Fruit fly (Drosophila melanogaster) whole organism, embryonic: ENCODE data around the gene Prx1.

Experiments used
- Awh ChIP-seq: fragments of 200-800 bp; sonication (Bioruptor generic); IDR thresholded peaks from 2 replicates; pipeline ENCODE4, ENCODE4 v1.3.6; 2022; ENCODE audit warnings: missing biosample characterization, missing genetic modification characterization
- CG12236 ChIP-seq: fragments of 200-800 bp; sonication (Bioruptor generic); optimal IDR thresholded peaks from 2 replicates; lab custom pipeline; 2016; ENCODE audit warnings: missing biosample characterization, missing genetic modification characterization
- CG13287 ChIP-seq: fragments of 200-800 bp; sonication (Bioruptor generic); IDR thresholded peaks from 2 replicates; pipeline ENCODE4 v1.3.6; 2022; ENCODE audit warnings: missing biosample characterization, missing genetic modification characterization; ENCODE audit not compliant: partially characterized antibody
- CG13424 ChIP-seq: fragments of 200-800 bp; sonication (Bioruptor generic); optimal IDR thresholded peaks from 2 replicates; lab custom pipeline; 2019; ENCODE audit warnings: missing biosample characterization, mild to moderate bottlenecking, missing genetic modification characterization, moderate library complexity
- CG1647 ChIP-seq: fragments of 200-800 bp; sonication (Bioruptor generic); optimal IDR thresholded peaks from 3 replicates; lab custom pipeline; 2016; ENCODE audit warnings: missing biosample characterization, missing genetic modification characterization
- CG17328 ChIP-seq: fragments of 200-800 bp; sonication (Bioruptor generic); IDR thresholded peaks from 2 replicates; pipeline ENCODE4 v1.3.6; 2022; ENCODE audit warnings: missing biosample characterization, missing genetic modification characterization
- CG4360 ChIP-seq: fragments of 200-800 bp; sonication (Bioruptor generic); IDR thresholded peaks from 2 replicates; pipeline ENCODE4 v1.3.6; 2022; ENCODE audit warnings: missing biosample characterization, missing genetic modification characterization
- CG4707 ChIP-seq: fragments of 200-800 bp; sonication (Bioruptor generic); optimal IDR thresholded peaks from 2 replicates; lab custom pipeline; 2018; ENCODE audit warnings: missing biosample characterization, mild to moderate bottlenecking, missing genetic modification characterization, moderate library complexity
- CG7745 ChIP-seq: fragments of 200-800 bp; sonication (Bioruptor generic); optimal IDR thresholded peaks from 2 replicates; lab custom pipeline; 2018; ENCODE audit warnings: missing biosample characterization, mild to moderate bottlenecking, missing genetic modification characterization, moderate library complexity
- CG7786 ChIP-seq: fragments of 200-800 bp; sonication (Bioruptor generic); optimal IDR thresholded peaks from 2 replicates; lab custom pipeline; 2016; ENCODE audit warnings: missing biosample characterization, missing genetic modification characterization
- CG8281 ChIP-seq: fragments of 200-800 bp; sonication (Bioruptor generic); optimal IDR thresholded peaks from 2 replicates; lab custom pipeline; 2018; ENCODE audit warnings: missing biosample characterization, mild to moderate bottlenecking, missing genetic modification characterization, moderate library complexity
- CG8290 ChIP-seq, 3 experiments: fragments of 200-800 bp; sonication (Bioruptor generic); optimal IDR thresholded peaks; 2 replicates each; lab custom pipeline; 2016 to 2019; ENCODE audit warnings: missing biosample characterization in 3 of 3, missing genetic modification characterization in 3 of 3, mild to moderate bottlenecking in 2 of 3, moderate library complexity in 1 of 3
- CG8765 ChIP-seq: fragments of 200-800 bp; sonication (Bioruptor generic); IDR thresholded peaks from 2 replicates; pipeline ENCODE4 v1.3.6; 2022; ENCODE audit warnings: missing biosample characterization, missing genetic modification characterization
- Ets65A ChIP-seq: fragments of 200-800 bp; sonication (Bioruptor generic); peaks from one replicate; lab custom pipeline; 2016; ENCODE audit warnings: missing biosample characterization, missing genetic modification characterization
- Ets97D ChIP-seq: fragments of 200-800 bp; sonication (Bioruptor generic); optimal IDR thresholded peaks from 3 replicates; lab custom pipeline; 2016; ENCODE audit warnings: missing biosample characterization, missing genetic modification characterization
- Gsc ChIP-seq: fragments of 200-800 bp; sonication (Bioruptor generic); IDR thresholded peaks from 2 replicates; pipeline ENCODE4 v1.3.6; 2022; ENCODE audit warnings: missing biosample characterization, missing genetic modification characterization
- H15 ChIP-seq: fragments of 200-800 bp; sonication (Bioruptor generic); IDR thresholded peaks from 3 replicates; pipeline ENCODE4 v1.3.6; 2022; ENCODE audit warnings: missing biosample characterization, missing genetic modification characterization
- Hand ChIP-seq: fragments of 200-800 bp; sonication (Bioruptor generic); optimal IDR thresholded peaks from 2 replicates; lab custom pipeline; 2017; ENCODE audit warnings: mild to moderate bottlenecking, missing biosample characterization, missing genetic modification reagents, missing genetic modification characterization
- MESR4 ChIP-seq: fragments of 200-800 bp; sonication (Bioruptor generic); optimal IDR thresholded peaks from 2 replicates; lab custom pipeline; 2018; ENCODE audit warnings: missing biosample characterization, mild to moderate bottlenecking, missing genetic modification characterization, moderate library complexity
- Six4 ChIP-seq: fragments of 200-800 bp; sonication (Bioruptor generic); optimal IDR thresholded peaks from 2 replicates; lab custom pipeline; 2016; ENCODE audit warnings: missing biosample characterization, missing genetic modification characterization
- Tbp ChIP-seq: fragments of >200 bp; optimal IDR thresholded peaks from 2 replicates; lab custom pipeline; 2018; ENCODE audit warnings: missing biosample characterization, missing genetic modification characterization
- ato ChIP-seq: fragments of 200-800 bp; sonication (Bioruptor generic); IDR thresholded peaks from 2 replicates; pipeline ENCODE4 v1.3.6; 2022; ENCODE audit warnings: missing biosample characterization, missing genetic modification characterization; ENCODE audit not compliant: partially characterized antibody
- bsh ChIP-seq, 2 experiments: fragments of 200-800 bp; sonication (Bioruptor generic); optimal IDR thresholded peaks; 2 replicates each; lab custom pipeline; 2017 to 2018; ENCODE audit warnings: mild to moderate bottlenecking in 2 of 2, missing biosample characterization in 2 of 2, missing genetic modification characterization in 2 of 2, moderate library complexity in 1 of 2
- chm ChIP-seq: fragments of 200-800 bp; sonication (Bioruptor generic); IDR thresholded peaks from 2 replicates; pipeline ENCODE4 v1.3.6; 2022; ENCODE audit warnings: missing biosample characterization, missing genetic modification characterization
- chn ChIP-seq: fragments of 200-800 bp; sonication (Bioruptor generic); optimal IDR thresholded peaks from 2 replicates; lab custom pipeline; 2016; ENCODE audit warnings: missing biosample characterization, missing genetic modification characterization
- crol ChIP-seq: fragments of 200-800 bp; sonication (Bioruptor generic); IDR thresholded peaks from 2 replicates; pipeline ENCODE4 v1.3.6; 2022; ENCODE audit warnings: missing biosample characterization, missing genetic modification characterization
- fd96Cb ChIP-seq: fragments of 200-800 bp; sonication (Bioruptor generic); optimal IDR thresholded peaks from 2 replicates; lab custom pipeline; 2018; ENCODE audit warnings: missing biosample characterization, mild to moderate bottlenecking, missing genetic modification characterization, moderate library complexity
- gce ChIP-seq: fragments of 200-800 bp; sonication (Bioruptor generic); IDR thresholded peaks from 3 replicates; pipeline ENCODE4 v1.3.6; 2022; ENCODE audit warnings: missing biosample characterization, missing genetic modification characterization
- gem ChIP-seq: fragments of 200-800 bp; sonication (Bioruptor generic); optimal IDR thresholded peaks from 2 replicates; lab custom pipeline; 2019; ENCODE audit warnings: missing biosample characterization, mild to moderate bottlenecking, missing genetic modification characterization, moderate library complexity
- grn ChIP-seq: fragments of 200-800 bp; sonication (Bioruptor generic); optimal IDR thresholded peaks from 3 replicates; lab custom pipeline; 2017; ENCODE audit warnings: missing biosample characterization, missing genetic modification characterization
- ham ChIP-seq: fragments of 200-800 bp; sonication (Bioruptor generic); IDR thresholded peaks from 2 replicates; pipeline ENCODE4 v1.3.6; 2022; ENCODE audit warnings: missing biosample characterization, missing genetic modification characterization
- knrl ChIP-seq: fragments of 200-800 bp; sonication (Bioruptor generic); IDR thresholded peaks from 3 replicates; pipeline ENCODE4 v1.3.6; 2022; ENCODE audit warnings: missing biosample characterization, missing genetic modification characterization; ENCODE audit not compliant: partially characterized antibody
- mam ChIP-seq: fragments of 200-800 bp; sonication (Bioruptor generic); optimal IDR thresholded peaks from 3 replicates; lab custom pipeline; 2016; ENCODE audit warnings: missing biosample characterization, missing genetic modification characterization
- nom ChIP-seq: fragments of 200-800 bp; sonication (Bioruptor generic); optimal IDR thresholded peaks from 2 replicates; lab custom pipeline; 2017; ENCODE audit warnings: missing biosample characterization, missing genetic modification characterization, mild to moderate bottlenecking, moderate library complexity, missing genetic modification reagents
- otp ChIP-seq: fragments of 200-800 bp; sonication (Bioruptor generic); IDR thresholded peaks from 3 replicates; pipeline ENCODE4, ENCODE4 v1.3.6; 2022; ENCODE audit warnings: missing biosample characterization, missing genetic modification characterization
- pnt ChIP-seq: fragments of 200-800 bp; sonication (Bioruptor generic); optimal IDR thresholded peaks from 3 replicates; lab custom pipeline; 2016; ENCODE audit warnings: missing biosample characterization, missing genetic modification characterization
- schlank ChIP-seq: fragments of 200-800 bp; sonication (Bioruptor generic); optimal IDR thresholded peaks from 2 replicates; lab custom pipeline; 2018; ENCODE audit warnings: missing biosample characterization, mild to moderate bottlenecking, missing genetic modification characterization
- sens-2 ChIP-seq: fragments of 200-800 bp; sonication (Bioruptor generic); IDR thresholded peaks from 2 replicates; pipeline ENCODE4 v1.3.6; 2022; ENCODE audit warnings: missing biosample characterization, missing genetic modification characterization
- slbo ChIP-seq: fragments of 200-800 bp; sonication (Bioruptor generic); IDR thresholded peaks from 2 replicates; pipeline ENCODE4 v1.3.6; 2022; ENCODE audit warnings: missing biosample characterization, missing genetic modification characterization
- sr ChIP-seq: fragments of 200-800 bp; sonication (Bioruptor generic); IDR thresholded peaks from 3 replicates; pipeline ENCODE4 v1.3.6; 2022; ENCODE audit warnings: missing biosample characterization, missing genetic modification characterization

Gene Prx1

DNA sequence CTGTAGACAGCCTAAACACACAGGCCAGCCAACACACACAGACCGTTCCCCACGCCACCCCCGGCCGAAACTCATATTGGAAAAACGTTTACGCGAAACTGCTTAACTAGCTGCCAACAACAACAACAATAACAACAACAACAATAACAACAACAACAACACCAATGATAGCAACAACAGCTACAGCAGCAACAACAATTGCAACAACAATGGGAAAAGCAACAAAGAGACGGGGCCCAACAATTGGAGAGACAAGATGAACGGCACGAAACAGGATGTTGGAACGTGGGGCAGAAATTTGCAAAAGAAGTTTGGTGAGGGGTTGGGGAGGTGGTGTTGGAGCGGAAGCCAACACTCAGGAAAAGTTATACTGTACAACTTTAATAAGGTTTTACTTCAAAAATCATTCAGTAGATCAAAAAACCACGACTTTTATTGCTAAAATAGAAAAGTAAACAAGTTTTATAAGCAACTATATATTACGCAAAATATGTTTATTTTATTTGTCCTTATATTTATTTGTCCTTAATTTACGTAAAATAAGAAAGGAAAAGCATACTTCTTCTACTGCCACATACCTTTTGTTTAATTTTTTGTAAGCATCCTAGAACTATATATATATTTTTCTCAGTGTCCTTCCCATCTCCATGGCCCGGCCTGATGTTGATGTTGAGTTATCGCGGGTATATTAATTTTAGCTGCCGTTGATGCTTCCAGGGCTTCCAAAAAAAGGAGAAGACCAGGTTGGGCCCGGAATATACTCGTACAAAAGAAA, 4.4 kb downstream of the Prx1 start:
- TF ChIP-seq bsh (GFP tag; optimal IDR thresholded peaks at IDR 0.05; lab: Kevin White, UChicago) (peak in 1 of 2 experiments; percentile 42), sr (GFP tag; lab: Robert Waterston, UW) (no peak), otp (0 out of 3 replicates have a peak, but pooled peaks have one; percentile 19), MESR4 (GFP tag; lab: Kevin White, UChicago) (no peak), Ets97D (GFP tag; lab: Kevin White, UChicago) (no peak), schlank (tag; lab: Kevin White, UChicago) (no peak), grn (GFP tag; lab: Kevin White, UChicago) (no peak), gem (peak; percentile 9), Awh (GFP tag; lab: Robert Waterston, UW) (0 out of 2 replicates have a peak, but pooled peaks have one; percentile 2), CG4360 (GFP tag; lab: Robert Waterston, UW) (peak; percentile 89), Ets65A (GFP tag; lab: Kevin White, UChicago) (peak; percentile 66), nom (GFP tag; lab: Kevin White, UChicago) (peak; percentile 72), CG1647 (GFP tag; lab: Kevin White, UChicago) (no peak)
- TF ChIP-seq, all 482 proteins: peak for 7

DNA sequence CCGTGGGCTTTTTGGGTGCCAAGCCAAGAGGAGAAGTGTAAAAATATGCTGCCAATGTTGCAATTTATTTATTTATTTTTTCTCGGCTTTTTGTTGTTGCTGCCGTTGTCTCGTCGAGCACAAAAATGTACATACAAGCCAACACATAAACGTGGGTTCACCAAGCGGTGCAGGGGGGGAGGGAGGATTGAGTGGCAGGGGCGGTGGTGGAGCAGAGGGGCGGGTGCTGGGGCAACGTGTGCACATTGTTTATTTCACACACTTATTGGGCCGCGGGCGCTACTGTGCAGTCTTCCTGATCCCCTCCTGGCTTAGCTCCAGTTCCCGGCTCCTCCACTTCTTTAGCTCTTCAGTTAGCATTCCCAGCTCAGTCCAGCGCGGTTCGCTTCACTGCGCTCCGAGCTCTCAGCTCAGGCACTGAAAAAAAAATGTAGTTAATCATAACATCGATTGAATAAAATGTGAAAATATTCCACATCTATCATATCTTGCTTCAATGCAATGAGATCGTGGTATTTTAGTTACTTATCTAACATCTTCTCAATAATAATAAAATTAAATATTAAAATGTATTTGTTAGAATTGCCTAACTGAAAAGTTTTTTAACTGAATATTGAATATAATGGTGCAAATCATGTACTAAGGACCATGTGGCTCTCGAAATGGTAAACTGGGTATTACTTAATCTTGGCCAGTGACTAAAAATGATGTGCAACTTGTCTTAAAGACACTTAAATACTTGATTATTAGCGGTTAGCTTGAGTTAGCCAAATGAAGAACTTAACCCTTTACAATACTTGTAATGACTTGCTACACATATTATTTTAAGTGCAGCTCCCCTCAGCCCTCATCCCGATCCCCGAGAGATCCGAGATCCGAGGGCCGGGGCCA, 6.9 kb downstream of the Prx1 start:
- TF ChIP-seq crol (GFP tag; lab: Robert Waterston, UW) (peak; percentile 76), CG13424 (tag; lab: Kevin White, UChicago) (no peak)
- TF ChIP-seq, all 482 proteins: peak for 1

DNA sequence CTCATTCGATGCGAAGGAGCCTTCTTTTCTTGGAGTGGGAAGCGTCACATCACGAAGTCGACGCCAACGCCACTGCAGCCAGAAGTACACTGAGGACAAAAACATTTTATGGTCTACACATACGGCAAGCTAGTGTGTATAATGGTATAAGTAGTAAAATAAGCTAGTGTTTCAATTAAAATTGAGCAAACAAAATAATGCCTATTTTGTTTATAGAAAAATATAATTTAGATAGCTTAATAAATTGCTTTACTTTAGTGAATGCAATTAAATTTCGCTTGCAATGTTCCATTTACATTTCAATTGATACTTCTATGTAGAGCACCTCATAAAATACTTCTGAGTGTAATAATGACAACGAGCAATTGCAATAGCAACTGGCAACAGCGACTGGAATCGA, 12.7 kb downstream of the Prx1 start:
- TF ChIP-seq CG17328 (no peak), Six4 (no peak), chn (GFP tag; lab: Kevin White, UChicago) (no peak), CG8765 (GFP tag; lab: Robert Waterston, UW) (no peak), nom (GFP tag; lab: Kevin White, UChicago) (peak; percentile 36), Tbp (GFP tag; lab: Kevin White, UChicago) (no peak), sens-2 (GFP tag; lab: Robert Waterston, UW) (no peak), knrl (GFP tag; lab: Robert Waterston, UW) (no peak), Gsc (GFP tag; lab: Robert Waterston, UW) (no peak), Hand (GFP tag; lab: Kevin White, UChicago) (no peak), bsh (GFP tag; optimal IDR thresholded peaks at IDR 0.05; lab: Kevin White, UChicago) (peak in 1 of 2 experiments; percentile 4), gce (no peak), CG13287 (GFP tag; lab: Robert Waterston, UW) (no peak)

DNA sequence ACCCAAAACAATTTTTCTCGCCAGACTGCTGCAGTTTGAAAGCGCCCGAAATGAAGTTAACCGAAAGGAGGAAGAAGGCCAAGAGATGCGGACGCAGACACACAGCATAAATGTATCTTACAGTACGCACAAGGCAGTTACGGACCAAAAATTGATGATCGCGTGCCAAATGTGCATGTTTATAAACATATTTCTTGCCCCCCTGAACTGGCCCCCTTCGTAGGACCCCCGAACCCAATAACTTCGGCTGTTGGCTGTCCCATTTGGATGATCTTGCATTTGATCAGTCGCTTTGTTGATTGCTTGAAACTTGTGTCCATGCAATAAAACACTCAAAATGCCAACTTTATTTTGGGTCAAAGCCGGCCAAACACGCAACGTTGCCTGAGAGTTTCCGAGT, 14.6 kb downstream of the Prx1 start:
- no peak for TF ChIP-seq CG7745 (tag; lab: Kevin White, UChicago)
- no peak for TF ChIP-seq pnt (GFP tag; lab: Kevin White, UChicago)
- no peak for TF ChIP-seq CG7786 (GFP tag; lab: Kevin White, UChicago)
- TF ChIP-seq H15: no peak
- no peak for TF ChIP-seq fd96Cb
- no peak for TF ChIP-seq schlank (tag; lab: Kevin White, UChicago)
- TF ChIP-seq slbo (GFP tag; lab: Robert Waterston, UW): no peak
- TF ChIP-seq CG8281 (tag; lab: Kevin White, UChicago): no peak
- TF ChIP-seq ham: no peak
- no peak for TF ChIP-seq chm (GFP tag; lab: Robert Waterston, UW)
- no peak for TF ChIP-seq mam (GFP tag; lab: Kevin White, UChicago)
- TF ChIP-seq CG12236 (GFP tag; lab: Kevin White, UChicago): no peak
- no peak for TF ChIP-seq CG8290 (GFP tag; optimal IDR thresholded peaks at IDR 0.05; lab: Kevin White, UChicago)
- TF ChIP-seq CG8290 (tag; optimal IDR thresholded peaks at IDR 0.05; lab: Kevin White, UChicago): no peak
- TF ChIP-seq CG4707: no peak
- TF ChIP-seq ato (GFP tag; lab: Robert Waterston, UW): no peak
